Worm (Caenorhabditis elegans): ENCODE results near the gene ceh-30.

The ceh-30 gene

DNA sequence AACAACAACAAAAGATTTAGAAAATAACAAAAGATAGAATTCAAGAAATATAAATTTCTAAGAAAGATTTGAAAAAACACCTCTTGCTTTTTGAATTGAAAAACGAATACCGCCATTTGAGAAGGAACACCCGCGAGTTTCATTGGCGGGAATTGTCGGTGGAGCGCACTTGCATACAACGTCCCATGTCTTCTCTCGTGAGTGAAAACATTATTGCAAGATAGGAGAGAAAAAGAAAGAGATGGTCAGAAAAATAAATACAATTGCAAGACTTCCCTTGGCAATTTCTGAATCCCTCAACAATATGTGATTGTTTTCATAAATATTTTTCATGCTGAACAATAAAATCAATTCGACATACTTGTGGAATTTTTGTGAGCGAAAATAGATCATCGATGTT, 42.8 kb downstream of the ceh-30 start, which contains the start of gene K10B3.5 (continued):
- TF ChIP-seq unc-3 (GFP tag; conservative IDR thresholded peaks at IDR 0.05), result no peak
- TF ChIP-seq unc-3 (tag; optimal IDR thresholded peaks at IDR 0.05), result no peak
- no peak for TF ChIP-seq ama-1 (optimal IDR thresholded peaks at IDR 0.05)
- TF ChIP-seq nhr-11 (tag; optimal IDR thresholded peaks at IDR 0.05), result no peak
- no peak for TF ChIP-seq ceh-30 (tag; optimal IDR thresholded peaks at IDR 0.05)
- no peak for TF ChIP-seq elt-4 (tag; optimal IDR thresholded peaks at IDR 0.05)
- TF ChIP-seq hlh-13 (GFP tag; optimal IDR thresholded peaks at IDR 0.05), result no peak
- TF ChIP-seq hlh-15 (tag; optimal IDR thresholded peaks at IDR 0.05), result no peak
- TF ChIP-seq dve-1 (tag; optimal IDR thresholded peaks at IDR 0.05), result no peak
- no peak for TF ChIP-seq pha-4 (tag; optimal IDR thresholded peaks at IDR 0.05)
- peak; percentile 14 for TF ChIP-seq sdc-2 (tag; optimal IDR thresholded peaks at IDR 0.05)
- peak; percentile 89 for TF ChIP-seq hlh-30 (tag; optimal IDR thresholded peaks at IDR 0.05; ENCODE audit: insufficient read depth)
- no peak for TF ChIP-seq odd-2 (tag; optimal IDR thresholded peaks at IDR 0.05)
- no peak for TF ChIP-seq mec-3 (tag; optimal IDR thresholded peaks at IDR 0.05; ENCODE audit: borderline replicate concordance)

DNA sequence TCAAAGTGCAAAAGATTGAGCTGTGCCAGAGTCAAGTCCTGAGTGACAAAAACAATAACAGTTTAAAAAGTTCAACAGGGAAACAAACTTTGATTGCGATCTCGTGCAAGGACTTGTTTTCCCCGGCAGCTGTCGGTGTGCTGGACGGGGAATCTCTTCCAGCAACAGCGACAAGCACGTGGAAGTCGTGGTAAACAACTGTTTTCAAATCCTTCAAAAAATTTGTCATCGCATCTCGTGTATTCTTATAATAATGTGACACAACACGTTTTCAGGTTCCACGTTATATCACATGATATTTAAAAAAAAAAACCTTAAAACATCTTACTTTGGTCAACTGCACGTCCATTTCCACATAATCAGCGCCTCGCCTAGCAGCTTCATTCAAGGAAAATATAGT, 45.2 kb downstream of the ceh-30 start:
- TF ChIP-seq ztf-16 (tag; optimal IDR thresholded peaks at IDR 0.05) (no peak), pax-1 (tag; optimal IDR thresholded peaks at IDR 0.05) (no peak), fkh-6 (tag; optimal IDR thresholded peaks at IDR 0.05) (no peak), ceh-22 (tag; optimal IDR thresholded peaks at IDR 0.05) (no peak), hlh-13 (GFP tag; optimal IDR thresholded peaks at IDR 0.05) (no peak), madf-2 (tag; optimal IDR thresholded peaks at IDR 0.05) (no peak)

DNA sequence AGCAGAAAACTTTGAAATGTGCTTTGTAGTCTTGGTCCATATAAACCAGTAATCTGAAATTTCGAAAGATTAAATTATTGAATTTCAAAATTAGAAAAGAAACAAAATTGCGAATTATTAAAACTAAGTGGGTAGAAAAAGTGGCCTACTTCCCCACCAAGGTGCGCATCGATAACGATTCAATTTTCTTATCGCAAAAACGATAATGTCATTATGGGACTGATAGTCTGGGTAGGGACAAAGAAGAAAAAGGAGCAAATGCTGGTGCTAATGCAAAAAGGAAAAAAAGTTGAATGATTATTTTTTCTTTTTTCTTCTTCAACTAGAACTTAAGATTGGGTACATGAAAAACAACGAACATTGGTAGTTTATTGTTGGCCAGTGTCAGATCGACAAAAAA, 47.2 kb downstream of the ceh-30 start, which contains the start of gene gpcp-1:
Gene gpcp-1 (minus strand): TSS at position 53 of the 400 bp plus-strand sequence.
- TF ChIP-seq pat-9 (tag; optimal IDR thresholded peaks at IDR 0.05) (no peak), elt-2 (tag; optimal IDR thresholded peaks at IDR 0.05) (peak; percentile 91)

DNA sequence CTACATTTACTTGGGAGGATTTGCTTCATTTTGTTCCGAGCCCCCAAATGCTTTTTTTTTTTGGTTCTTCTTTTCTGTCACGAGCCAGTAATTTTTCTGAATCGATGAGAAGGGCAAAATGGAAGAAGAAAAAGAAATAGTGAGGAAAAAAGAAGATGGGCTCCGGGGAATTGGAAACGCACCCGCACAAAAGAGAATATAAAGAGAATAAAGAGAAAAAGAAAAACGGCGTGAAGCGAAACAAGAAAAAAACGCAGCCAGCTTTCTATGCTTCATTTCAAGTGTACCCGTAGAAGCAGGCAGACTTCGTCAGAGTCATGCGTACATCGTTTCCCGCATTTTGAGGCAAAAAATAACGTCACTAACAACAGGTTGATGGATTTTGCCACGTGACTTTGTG, 47.7 kb downstream of the ceh-30 start:
- TF ChIP-seq ceh-18 (tag; optimal IDR thresholded peaks at IDR 0.05) (no peak), hlh-30 (tag; optimal IDR thresholded peaks at IDR 0.05; ENCODE audit: insufficient read depth) (no peak), unc-42 (tag; optimal IDR thresholded peaks at IDR 0.05) (peak; percentile 71), unc-3 (GFP tag; conservative IDR thresholded peaks at IDR 0.05) (no peak), unc-3 (tag; optimal IDR thresholded peaks at IDR 0.05) (peak; percentile 4)

DNA sequence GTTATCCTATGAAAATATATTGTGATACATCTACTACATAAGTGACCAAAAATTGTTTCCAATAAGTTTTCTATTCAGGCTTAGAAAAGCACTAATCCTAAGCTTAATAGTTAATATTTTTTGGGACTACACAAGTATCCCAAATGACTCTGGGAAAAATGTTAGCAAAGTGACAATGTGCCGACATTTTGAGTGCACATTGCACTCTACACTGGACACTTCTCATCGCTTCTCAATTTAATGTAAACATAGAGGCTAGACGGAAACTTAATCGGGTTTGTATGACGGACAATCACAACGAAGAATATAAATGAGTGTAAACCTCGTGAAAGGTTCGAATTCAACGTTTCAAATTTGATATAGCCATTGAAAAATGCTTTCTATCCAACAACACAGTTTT, 48.3 kb downstream of the ceh-30 start:
- no peak for TF ChIP-seq dmd-4 (tag; optimal IDR thresholded peaks at IDR 0.05; ENCODE audit: borderline replicate concordance)
- TF ChIP-seq C08G9.2 (tag; optimal IDR thresholded peaks at IDR 0.05), result no peak
- no peak for TF ChIP-seq tbx-7 (tag; optimal IDR thresholded peaks at IDR 0.05)
- no peak for TF ChIP-seq sdc-2 (tag; optimal IDR thresholded peaks at IDR 0.05)
- no peak for TF ChIP-seq ceh-48 (tag; optimal IDR thresholded peaks at IDR 0.05)
- no peak for TF ChIP-seq nfya-1 (tag; optimal IDR thresholded peaks at IDR 0.05)
- TF ChIP-seq T23F11.4 (GFP tag; optimal IDR thresholded peaks at IDR 0.05), result no peak
- peak; percentile 14 for TF ChIP-seq unc-42 (tag; optimal IDR thresholded peaks at IDR 0.05)
- no peak for TF ChIP-seq hlh-8 (tag; optimal IDR thresholded peaks at IDR 0.05)
- peak; percentile 12 for TF ChIP-seq unc-55 (GFP tag; optimal IDR thresholded peaks at IDR 0.05)
- TF ChIP-seq gmeb-2 (tag; optimal IDR thresholded peaks at IDR 0.05), result no peak
- no peak for TF ChIP-seq pha-4 (tag; optimal IDR thresholded peaks at IDR 0.05)
- no peak for TF ChIP-seq pha-2 (tag; optimal IDR thresholded peaks at IDR 0.05)

- no peak for TF ChIP-seq syd-9 (tag; optimal IDR thresholded peaks at IDR 0.05)
- no peak for TF ChIP-seq gmeb-2 (tag; optimal IDR thresholded peaks at IDR 0.05)
- TF ChIP-seq zip-5 (tag; optimal IDR thresholded peaks at IDR 0.05), result no peak
- TF ChIP-seq ttx-3 (tag; optimal IDR thresholded peaks at IDR 0.05), result no peak
- TF ChIP-seq elt-4 (tag; optimal IDR thresholded peaks at IDR 0.05), result no peak
- TF ChIP-seq unc-3 (GFP tag; conservative IDR thresholded peaks at IDR 0.05), result no peak
- TF ChIP-seq unc-3 (tag; optimal IDR thresholded peaks at IDR 0.05), result no peak
- no peak for TF ChIP-seq K02D7.2 (tag; optimal IDR thresholded peaks at IDR 0.05)
- no peak for TF ChIP-seq C38D4.7 (GFP tag; optimal IDR thresholded peaks at IDR 0.05)
- TF ChIP-seq ceh-9 (tag; optimal IDR thresholded peaks at IDR 0.05), result no peak
- TF ChIP-seq hlh-30 (tag; optimal IDR thresholded peaks at IDR 0.05; ENCODE audit: insufficient read depth), result no peak
- no peak for TF ChIP-seq lim-6 (tag; optimal IDR thresholded peaks at IDR 0.05)
Observed at ce11 chrX:3112946-3113427, 49.6 kb downstream of the ceh-30 start, which contains the start of gene gpd-3. TSS of gene gpd-3 (minus strand) at chrX:3113341.

All from whole organism, late embryonic.